Worm (Caenorhabditis elegans) whole organism, L2 larva: Measurements from ENCODE around the gene srt-29.

Source experiments
- C34F6.9 ChIP-seq: fragments of 150-350 bp; optimal IDR thresholded peaks from 2 replicates; lab custom pipeline; 2014; ENCODE audit warnings: missing biosample characterization, missing genetic modification characterization
- F13H6.1 ChIP-seq: sonication (generic microtip); optimal IDR thresholded peaks from 2 replicates; lab custom pipeline; 2016; ENCODE audit warnings: missing genetic modification characterization, missing compliant biosample characterization
- R02D3.7 ChIP-seq: fragments of 150-350 bp; optimal IDR thresholded peaks from 2 replicates; lab custom pipeline; 2014; ENCODE audit warnings: missing biosample characterization, missing genetic modification characterization
- Y55F3AM.14 ChIP-seq: fragments of 200-800 bp; sonication (Bioruptor generic); optimal IDR thresholded peaks from 2 replicates; lab custom pipeline; 2018; ENCODE audit warnings: mild to moderate bottlenecking, missing genetic modification characterization, missing compliant biosample characterization
- ZK546.5 ChIP-seq: sonication (generic microtip); optimal IDR thresholded peaks from 2 replicates; lab custom pipeline; 2017; ENCODE audit warnings: missing biosample characterization, missing genetic modification characterization
- alr-1 ChIP-seq: fragments of 150-350 bp; optimal IDR thresholded peaks from 2 replicates; lab custom pipeline; 2014; ENCODE audit warnings: missing biosample characterization, missing genetic modification characterization
- aly-2 ChIP-seq: fragments of 150-350 bp; optimal IDR thresholded peaks from 2 replicates; lab custom pipeline; 2014; ENCODE audit warnings: missing biosample characterization, missing genetic modification characterization
- ama-1 ChIP-seq: fragments of 150-350 bp; optimal IDR thresholded peaks from 2 replicates; lab custom pipeline; 2018; ENCODE audit warnings: inconsistent platforms
- blmp-1 ChIP-seq: sonication (generic microtip); optimal IDR thresholded peaks from 2 replicates; lab custom pipeline; 2017; ENCODE audit warnings: missing genetic modification characterization, mild to moderate bottlenecking, missing compliant biosample characterization, antibody characterized with exemption, moderate library complexity; ENCODE audit not compliant: insufficient read depth
- ceh-82 ChIP-seq: fragments of 150-350 bp; optimal IDR thresholded peaks from 2 replicates; lab custom pipeline; 2014; ENCODE audit warnings: missing biosample characterization, missing genetic modification characterization
- crh-2 ChIP-seq: sonication (generic microtip); optimal IDR thresholded peaks from 2 replicates; lab custom pipeline; 2017; ENCODE audit warnings: missing biosample characterization, missing genetic modification characterization
- egl-27 ChIP-seq: sonication (generic microtip); optimal IDR thresholded peaks from 3 replicates; lab custom pipeline; 2017; ENCODE audit warnings: missing biosample characterization, missing genetic modification reagents, missing genetic modification characterization
- elt-1 ChIP-seq: fragments of 150-350 bp; optimal IDR thresholded peaks from 2 replicates; lab custom pipeline; 2014; ENCODE audit warnings: missing biosample characterization, missing genetic modification characterization
- elt-3 ChIP-seq: sonication (generic microtip); optimal IDR thresholded peaks from 2 replicates; lab custom pipeline; 2017; ENCODE audit warnings: missing biosample characterization, missing genetic modification characterization
- fos-1 ChIP-seq: fragments of 150-350 bp; optimal IDR thresholded peaks from 2 replicates; lab custom pipeline; 2014; ENCODE audit warnings: missing biosample characterization, missing genetic modification characterization
- gmeb-1 ChIP-seq: fragments of 150-350 bp; optimal IDR thresholded peaks from 2 replicates; lab custom pipeline; 2014; ENCODE audit warnings: missing biosample characterization, missing genetic modification characterization
- lin-13 ChIP-seq: fragments of 150-350 bp; optimal IDR thresholded peaks from 2 replicates; lab custom pipeline; 2014; ENCODE audit warnings: missing biosample characterization, missing genetic modification reagents, missing genetic modification characterization
- lsy-2 ChIP-seq, 2 experiments: fragments of 150-350 bp in 1 of 2; sonication (generic microtip) in 1 of 2; optimal IDR thresholded peaks; 2 replicates each; lab custom pipeline; 2014 to 2017; ENCODE audit warnings: missing biosample characterization in 2 of 2, missing genetic modification characterization in 2 of 2
- mab-5 ChIP-seq: fragments of 150-350 bp; optimal IDR thresholded peaks from 2 replicates; lab custom pipeline; 2014; ENCODE audit warnings: missing biosample characterization, missing genetic modification characterization
- mbf-1 ChIP-seq: sonication (generic microtip); optimal IDR thresholded peaks from 2 replicates; lab custom pipeline; 2017; ENCODE audit warnings: missing biosample characterization, missing genetic modification characterization
- mdl-1 ChIP-seq, 2 experiments: fragments of 150-350 bp in 1 of 2; sonication (generic microtip) in 1 of 2; optimal IDR thresholded peaks; 2 replicates each; lab custom pipeline; 2017; ENCODE audit warnings: missing biosample characterization in 2 of 2, missing genetic modification characterization in 2 of 2
- nhr-10 ChIP-seq: sonication (generic microtip); optimal IDR thresholded peaks from 2 replicates; lab custom pipeline; 2017; ENCODE audit warnings: missing biosample characterization, missing genetic modification characterization
- nhr-11 ChIP-seq: fragments of 150-350 bp; optimal IDR thresholded peaks from 2 replicates; lab custom pipeline; 2014; ENCODE audit warnings: missing biosample characterization, missing genetic modification characterization
- nhr-12 ChIP-seq: fragments of 150-350 bp; optimal IDR thresholded peaks from 2 replicates; lab custom pipeline; 2014; ENCODE audit warnings: missing biosample characterization, missing genetic modification characterization
- nhr-129 ChIP-seq: fragments of 150-350 bp; optimal IDR thresholded peaks from 2 replicates; lab custom pipeline; 2014; ENCODE audit warnings: missing biosample characterization, missing genetic modification characterization
- nhr-21 ChIP-seq: fragments of 150-350 bp; optimal IDR thresholded peaks from 2 replicates; lab custom pipeline; 2014; ENCODE audit warnings: missing biosample characterization, missing genetic modification characterization
- nhr-23 ChIP-seq: fragments of 150-350 bp; optimal IDR thresholded peaks from 2 replicates; lab custom pipeline; 2014; ENCODE audit warnings: missing biosample characterization, missing genetic modification reagents, missing genetic modification characterization
- nhr-237 ChIP-seq: fragments of 150-350 bp; optimal IDR thresholded peaks from 2 replicates; lab custom pipeline; 2014; ENCODE audit warnings: missing biosample characterization, missing genetic modification characterization
- nhr-25 ChIP-seq: fragments of 150-350 bp; sonication (generic microtip); optimal IDR thresholded peaks from 3 replicates; lab custom pipeline; 2014; ENCODE audit warnings: missing biosample characterization, missing genetic modification characterization
- nhr-6 ChIP-seq: fragments of 150-350 bp; optimal IDR thresholded peaks from 2 replicates; lab custom pipeline; 2014; ENCODE audit warnings: missing biosample characterization, missing genetic modification characterization
- nhr-77 ChIP-seq: fragments of 150-350 bp; optimal IDR thresholded peaks from 2 replicates; lab custom pipeline; 2014; ENCODE audit warnings: missing biosample characterization, missing genetic modification characterization
- peb-1 ChIP-seq: fragments of 150-350 bp; optimal IDR thresholded peaks from 2 replicates; lab custom pipeline; 2014; ENCODE audit warnings: missing biosample characterization, missing genetic modification characterization
- sem-4 ChIP-seq: fragments of 150-350 bp; optimal IDR thresholded peaks from 2 replicates; lab custom pipeline; 2014; ENCODE audit warnings: missing biosample characterization, missing genetic modification reagents, missing genetic modification characterization
- skn-1 ChIP-seq: sonication (generic microtip); optimal IDR thresholded peaks from 2 replicates; lab custom pipeline; 2017; ENCODE audit warnings: missing biosample characterization, missing genetic modification characterization
- snpc-4 ChIP-seq: fragments of 150-350 bp; optimal IDR thresholded peaks from 2 replicates; lab custom pipeline; 2014; ENCODE audit warnings: missing biosample characterization, missing genetic modification characterization
- unc-39 ChIP-seq: fragments of 150-350 bp; optimal IDR thresholded peaks from 2 replicates; lab custom pipeline; 2014; ENCODE audit warnings: missing biosample characterization, missing genetic modification characterization
- unc-55 ChIP-seq: fragments of 150-350 bp; sonication (generic microtip); optimal IDR thresholded peaks from 3 replicates; lab custom pipeline; 2014; ENCODE audit warnings: missing biosample characterization, missing genetic modification reagents, missing genetic modification characterization
- unc-62 ChIP-seq: fragments of 150-350 bp; optimal IDR thresholded peaks from 2 replicates; lab custom pipeline; 2014; ENCODE audit warnings: missing biosample characterization, missing genetic modification reagents, missing genetic modification characterization
- zag-1 ChIP-seq: fragments of 150-350 bp; optimal IDR thresholded peaks from 2 replicates; lab custom pipeline; 2014; ENCODE audit warnings: missing biosample characterization, missing genetic modification characterization
- ztf-1 ChIP-seq: fragments of 200-800 bp; sonication (Bioruptor generic); conservative IDR thresholded peaks from 2 replicates; pipeline ENCODE4 v1.3.6; 2022; ENCODE audit warnings: missing genetic modification characterization, missing compliant biosample characterization
- ztf-11 ChIP-seq: sonication (generic microtip); optimal IDR thresholded peaks from 2 replicates; lab custom pipeline; 2017; ENCODE audit warnings: missing biosample characterization, missing genetic modification characterization
- ztf-4 ChIP-seq: fragments of 150-350 bp; optimal IDR thresholded peaks from 2 replicates; lab custom pipeline; 2014; ENCODE audit warnings: missing biosample characterization, missing genetic modification characterization

The srt-29 gene

DNA sequence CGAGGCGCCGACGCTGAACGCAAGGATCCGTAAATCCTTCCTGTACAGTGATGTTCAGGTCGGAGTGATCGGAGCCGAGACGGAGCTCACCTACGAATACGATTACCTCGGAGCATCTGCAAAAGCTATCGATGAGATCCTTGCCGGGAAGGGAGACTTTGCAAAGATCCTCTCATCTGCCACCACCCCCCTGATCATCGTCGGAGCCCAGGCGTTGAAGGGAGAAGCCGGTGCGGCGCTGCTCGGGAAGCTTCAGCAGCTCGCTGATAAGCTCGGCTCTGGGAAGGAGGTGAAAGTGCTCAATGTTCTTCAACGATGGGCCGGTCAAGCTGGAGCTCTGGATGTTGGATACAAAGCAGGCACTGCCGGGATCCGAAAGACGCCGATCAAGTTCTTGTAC, 15.6 kb downstream of the srt-29 start:
- TF ChIP-seq nhr-237 (tag; lab: Kevin White, UChicago) (no peak), ztf-11 (tag; lab: Kevin White, UChicago) (no peak), alr-1 (tag; lab: Kevin White, UChicago) (no peak)

DNA sequence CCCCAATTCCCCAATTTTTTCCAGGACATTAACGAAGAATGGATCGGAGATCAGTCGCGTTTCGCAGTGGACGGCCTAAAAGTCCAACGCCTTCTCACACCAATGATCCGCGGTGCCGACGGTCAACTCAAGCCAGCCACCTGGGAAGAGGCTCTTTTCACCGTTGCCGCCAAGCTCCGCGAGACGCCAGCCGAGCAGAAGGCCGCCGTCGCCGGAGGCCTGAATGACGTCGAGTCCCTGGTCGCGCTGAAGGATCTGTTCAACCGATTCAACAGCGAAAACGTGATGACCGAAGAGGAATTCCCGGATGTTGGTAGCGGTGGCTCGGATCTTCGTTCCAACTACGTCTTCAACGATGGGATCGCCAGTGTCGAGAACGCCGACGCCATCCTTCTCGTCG, 16.1 kb downstream of the srt-29 start:
- TF ChIP-seq C34F6.9 (no peak), nhr-12 (tag; lab: Kevin White, UChicago) (no peak), nhr-6 (no peak), mab-5 (no peak), zag-1 (tag; lab: Kevin White, UChicago) (no peak), nhr-23 (tag; lab: Kevin White, UChicago) (no peak), blmp-1 (tag; lab: Kevin White, UChicago) (no peak), F13H6.1 (tag; lab: Kevin White, UChicago) (no peak), R02D3.7 (tag; lab: Kevin White, UChicago) (no peak), Y55F3AM.14 (GFP tag; lab: Kevin White, UChicago) (no peak), unc-39 (tag; lab: Kevin White, UChicago) (no peak), peb-1 (tag; lab: Kevin White, UChicago) (no peak)

DNA sequence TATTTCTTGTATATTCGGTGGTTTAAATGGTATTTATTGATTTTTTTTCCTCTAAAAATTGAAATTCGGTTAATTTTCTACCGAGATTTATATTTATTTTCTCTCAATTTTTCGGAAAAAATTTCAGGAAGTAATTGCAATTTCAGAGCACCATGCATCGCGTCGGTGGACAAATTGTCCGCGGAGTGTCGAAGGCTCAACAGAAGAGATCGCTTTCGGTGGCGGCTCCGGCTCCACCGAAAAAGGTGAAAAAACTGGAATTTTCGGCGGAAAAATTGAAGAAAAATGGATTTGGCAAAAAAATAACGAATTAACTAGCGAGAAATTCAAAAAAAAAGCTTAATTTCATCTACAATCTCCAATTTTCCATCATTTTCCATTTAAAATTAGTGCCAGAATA, 20.1 kb downstream of the srt-29 start, which contains the start of gene nuo-5:
Gene nuo-5, plus strand, starts transcription at position 147 of the 400 bp plus-strand sequence.
- TF ChIP-seq gmeb-1 = no peak
- no peak for TF ChIP-seq nhr-10 (tag; lab: Kevin White, UChicago)
- TF ChIP-seq aly-2 (tag; lab: Kevin White, UChicago) = no peak
- no peak for TF ChIP-seq F13H6.1 (tag; lab: Kevin White, UChicago)
- TF ChIP-seq nhr-11 (tag; lab: Kevin White, UChicago) = no peak

DNA sequence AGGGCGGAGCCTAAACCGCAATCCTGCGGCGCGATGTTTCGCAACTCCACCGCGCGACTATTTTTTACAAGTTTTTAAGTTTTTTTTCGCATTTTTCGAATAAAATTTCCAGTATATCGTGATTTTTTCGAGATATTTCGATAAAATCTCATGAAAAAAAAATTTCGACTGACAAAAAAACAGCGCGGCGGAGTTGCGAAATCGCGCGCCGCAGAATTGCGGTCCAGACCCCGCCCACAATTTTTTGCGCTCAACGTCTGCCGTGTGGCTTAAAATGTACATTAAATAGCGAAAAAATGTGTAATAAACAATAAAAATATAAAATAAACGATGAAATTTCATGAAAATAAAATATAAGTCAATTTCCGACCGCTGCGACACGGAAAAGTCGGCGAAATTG, 21.2 kb downstream of the srt-29 start:
- TF ChIP-seq nhr-129 (tag; lab: Kevin White, UChicago) = no peak
- TF ChIP-seq lsy-2 (tag; optimal IDR thresholded peaks at IDR 0.05; lab: Kevin White, UChicago) = peak in 1 of 2 experiments; percentile 2
- TF ChIP-seq R02D3.7 (tag; lab: Kevin White, UChicago) = no peak
- TF ChIP-seq nhr-25 (tag; lab: Kevin White, UChicago) = no peak
- TF ChIP-seq unc-55 (GFP tag; lab: Kevin White, UChicago) = peak; percentile 19
- TF ChIP-seq, all 48 proteins: peak for 2

DNA sequence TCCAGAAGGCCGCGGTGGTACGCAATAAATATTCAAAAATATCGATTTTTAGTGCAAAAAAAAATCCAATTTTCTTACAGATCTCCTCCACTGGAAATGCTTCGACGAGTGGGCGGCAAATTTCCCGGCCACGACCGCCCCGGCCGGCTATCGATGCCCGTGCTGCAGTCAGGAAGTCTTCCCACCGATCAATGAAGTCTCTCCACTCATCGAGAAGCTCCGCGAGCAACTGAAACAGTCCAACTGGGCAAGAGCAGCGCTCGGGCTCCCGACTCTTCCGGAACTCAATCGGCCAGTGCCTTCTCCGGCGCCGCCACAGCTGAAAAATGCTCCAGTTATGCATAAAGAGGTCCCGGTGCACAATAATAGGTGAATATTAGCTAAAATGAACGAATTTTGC, 23.0 kb downstream of the srt-29 start, which contains the start of gene Y45G12B.3:
Gene Y45G12B.3, minus strand, starts transcription at position 320 of the 400 bp plus-strand sequence.
- TF ChIP-seq unc-55 (GFP tag; lab: Kevin White, UChicago) (no peak), nhr-21 (no peak), zag-1 (tag; lab: Kevin White, UChicago) (no peak)

DNA sequence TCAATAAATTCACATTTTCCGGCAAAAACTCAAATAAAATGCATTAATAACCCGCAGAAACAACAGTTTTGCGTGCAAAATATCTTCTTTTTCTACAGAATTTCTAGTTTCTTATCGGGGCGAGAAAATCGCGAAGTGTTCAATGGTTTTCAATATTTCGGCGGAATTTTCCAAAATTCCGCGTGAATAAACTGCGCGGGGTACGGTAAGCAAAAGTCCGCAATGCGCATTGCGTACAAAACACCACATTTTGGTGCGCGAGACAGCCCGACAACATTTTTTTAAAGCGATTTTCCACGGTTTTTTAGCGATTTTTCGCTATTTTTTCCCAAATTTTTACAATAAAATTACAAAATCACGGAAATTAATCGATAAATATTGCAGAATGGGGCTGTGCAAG, 24.5 kb downstream of the srt-29 start, which contains the start of gene Y45G12B.2:
Gene Y45G12B.2, plus strand, starts transcription at position 383 of the 400 bp plus-strand sequence.
- TF ChIP-seq unc-39 (tag; lab: Kevin White, UChicago) (no peak), unc-62 (no peak), ztf-4 (no peak), mab-5 (peak; percentile 20), F13H6.1 (tag; lab: Kevin White, UChicago) (peak; percentile 47), elt-3 (no peak), nhr-11 (tag; lab: Kevin White, UChicago) (no peak), nhr-129 (tag; lab: Kevin White, UChicago) (peak; percentile 72), mdl-1 (tag; optimal IDR thresholded peaks at IDR 0.05; lab: Kevin White, UChicago) (no peak), lin-13 (GFP tag; lab: Kevin White, UChicago) (peak; percentile 44), unc-55 (GFP tag; lab: Kevin White, UChicago) (peak; percentile 73), nhr-23 (tag; lab: Kevin White, UChicago) (no peak), elt-1 (tag; lab: Kevin White, UChicago) (no peak), nhr-77 (tag; lab: Kevin White, UChicago) (no peak), ZK546.5 (tag; lab: Kevin White, UChicago) (no peak), ztf-11 (tag; lab: Kevin White, UChicago) (no peak), R02D3.7 (tag; lab: Kevin White, UChicago) (no peak), Y55F3AM.14 (GFP tag; lab: Kevin White, UChicago) (no peak), sem-4 (peak; percentile 18), zag-1 (tag; lab: Kevin White, UChicago) (no peak), snpc-4 (tag; lab: Kevin White, UChicago) (no peak), ceh-82 (tag; lab: Kevin White, UChicago) (no peak), nhr-12 (tag; lab: Kevin White, UChicago) (no peak), fos-1 (tag; lab: Kevin White, UChicago) (peak; percentile 24), mbf-1 (no peak), egl-27 (tag; lab: Kevin White, UChicago) (no peak), crh-2 (tag; lab: Kevin White, UChicago) (peak; percentile 96), nhr-237 (tag; lab: Kevin White, UChicago) (no peak), C34F6.9 (peak; percentile 69), ama-1 (no peak), aly-2 (tag; lab: Kevin White, UChicago) (no peak), lsy-2 (tag; optimal IDR thresholded peaks at IDR 0.05; lab: Kevin White, UChicago) (peak; percentile 98 to 99), ztf-1 (no peak), gmeb-1 (peak; percentile 71), skn-1 (peak; percentile 22)
